Fruit fly (Drosophila melanogaster) Kc167 (cell line): ENCODE measurements around the gene CG17751.

Source experiments
- Myc ChIP-seq: fragments of >200 bp; optimal IDR thresholded peaks from 2 replicates; lab custom pipeline; 2017; ENCODE audit warnings: missing external identifiers
- Sin3A ChIP-seq: fragments of >200 bp; optimal IDR thresholded peaks from 2 replicates; lab custom pipeline; 2018; ENCODE audit warnings: missing external identifiers
- h ChIP-seq: fragments of >200 bp; optimal IDR thresholded peaks from 3 replicates; lab custom pipeline; 2018; ENCODE audit warnings: missing external identifiers
- insv ChIP-seq: fragments of >200 bp; optimal IDR thresholded peaks from 3 replicates; lab custom pipeline; 2018; ENCODE audit warnings: missing external identifiers
- psq ChIP-seq: fragments of >200 bp; optimal IDR thresholded peaks from 2 replicates; lab custom pipeline; 2017; ENCODE audit warnings: missing external identifiers
- ttk ChIP-seq: sonication (Bioruptor generic); optimal IDR thresholded peaks from 2 replicates; lab custom pipeline; 2017; ENCODE audit warnings: missing external identifiers

Gene CG17751

dm6 chr3R:19657235-19657634 is 50.2 kb downstream of the CG17751 start:
- TF ChIP-seq Sin3A = no peak
- no peak for TF ChIP-seq psq
- no peak for TF ChIP-seq insv (lab: Kevin White, UChicago)
- TF ChIP-seq Myc (lab: Kevin White, UChicago) = no peak
- TF ChIP-seq ttk = no peak
- TF ChIP-seq h (lab: Kevin White, UChicago) = no peak

- TF ChIP-seq psq (no peak), Sin3A (no peak), insv (lab: Kevin White, UChicago) (no peak), Myc (lab: Kevin White, UChicago) (no peak), ttk (no peak), h (lab: Kevin White, UChicago) (no peak)
These were observed 50.7 kb downstream of the CG17751 start, which contains the start of gene CG6184 for dm6 chr3R:19657766-19658165. TSS of gene CG6184 (minus strand) at chr3R:19657866.
